Worm (Caenorhabditis elegans) whole organism, L1 larva: ENCODE results near the gene icln-1.

ENCODE experiments used
- C16A3.4 ChIP-seq: fragments of 150-350 bp; optimal IDR thresholded peaks from 2 replicates; lab custom pipeline; 2014; ENCODE audit warnings: missing biosample characterization, missing genetic modification characterization
- C34B4.2 ChIP-seq: sonication (generic microtip); optimal IDR thresholded peaks from 2 replicates; lab custom pipeline; 2017; ENCODE audit warnings: mild to moderate bottlenecking, missing genetic modification characterization, missing compliant biosample characterization
- Y116A8C.19 ChIP-seq: sonication (generic microtip); optimal IDR thresholded peaks from 2 replicates; lab custom pipeline; 2016; ENCODE audit warnings: missing compliant biosample characterization, missing genetic modification characterization, borderline replicate concordance
- blmp-1 ChIP-seq: fragments of 150-350 bp; optimal IDR thresholded peaks from 2 replicates; lab custom pipeline; 2014; ENCODE audit warnings: missing biosample characterization, missing genetic modification characterization
- ceh-8 ChIP-seq: fragments of 200-800 bp; sonication (Bioruptor generic); optimal IDR thresholded peaks from 2 replicates; lab custom pipeline; 2018; ENCODE audit warnings: mild to moderate bottlenecking, missing genetic modification characterization, moderate library complexity, missing compliant biosample characterization
- ceh-82 ChIP-seq, 3 experiments: fragments of 150-350 bp in 1 of 3; sonication (generic microtip) in 2 of 3; optimal IDR thresholded peaks; 2 replicates each; lab custom pipeline; 2014 to 2017; ENCODE audit warnings: missing biosample characterization in 3 of 3, missing genetic modification characterization in 3 of 3
- ceh-88 ChIP-seq: fragments of 200-800 bp; sonication (Bioruptor generic); IDR thresholded peaks from 2 replicates; pipeline ENCODE4 v1.3.6; 2022; ENCODE audit warnings: missing genetic modification characterization, missing compliant biosample characterization
- dpl-1 ChIP-seq, 3 experiments: fragments of 150-350 bp in 2 of 3; sonication (generic microtip) in 1 of 3; optimal IDR thresholded peaks; 2 replicates each; lab custom pipeline; 2014 to 2017; ENCODE audit warnings: missing biosample characterization in 3 of 3, missing genetic modification characterization in 3 of 3, missing genetic modification reagents in 3 of 3
- dsc-1 ChIP-seq: sonication (generic microtip); optimal IDR thresholded peaks from 2 replicates; lab custom pipeline; 2016; ENCODE audit warnings: mild to moderate bottlenecking, missing genetic modification characterization, missing compliant biosample characterization
- efl-1 ChIP-seq, 4 experiments: fragments of 150-350 bp; optimal IDR thresholded peaks in 3 of 4; peaks in 1 of 4; 1 replicate in 1 of 4; 2 replicates in 3 of 4; lab custom pipeline; 2014; ENCODE audit warnings: missing biosample characterization in 2 of 4, missing genetic modification characterization in 2 of 4, missing genetic modification reagents in 2 of 4
- egl-27 ChIP-seq, 2 experiments: fragments of 150-350 bp in 1 of 2; sonication (generic microtip); optimal IDR thresholded peaks; 3 replicates each; lab custom pipeline; 2017 to 2018; ENCODE audit warnings: missing biosample characterization in 2 of 2, missing genetic modification characterization in 2 of 2, missing genetic modification reagents in 2 of 2
- elt-2 ChIP-seq: sonication (generic microtip); optimal IDR thresholded peaks from 2 replicates; lab custom pipeline; 2016; ENCODE audit warnings: missing genetic modification characterization, mild to moderate bottlenecking, inconsistent platforms, missing compliant biosample characterization, missing genetic modification reagents
- elt-3 ChIP-seq, 6 experiments: fragments of 150-350 bp in 1 of 6; sonication (generic microtip); optimal IDR thresholded peaks; 2 replicates each; lab custom pipeline; 2017 to 2018; ENCODE audit warnings: missing biosample characterization in 6 of 6, missing genetic modification characterization in 6 of 6, inconsistent platforms in 1 of 6
- fkh-4 ChIP-seq: sonication (generic microtip); optimal IDR thresholded peaks from 2 replicates; lab custom pipeline; 2016; ENCODE audit warnings: missing compliant biosample characterization, missing genetic modification characterization, borderline replicate concordance
- fos-1 ChIP-seq: fragments of 150-350 bp; optimal IDR thresholded peaks from 2 replicates; lab custom pipeline; 2014; ENCODE audit warnings: missing biosample characterization, missing genetic modification characterization
- grh-1 ChIP-seq: fragments of 200-800 bp; sonication (Bioruptor generic); IDR thresholded peaks from 2 replicates; pipeline ENCODE4 v1.3.6; 2022; ENCODE audit warnings: missing genetic modification reagents, missing genetic modification characterization, missing compliant biosample characterization
- lin-13 ChIP-seq: fragments of 150-350 bp; optimal IDR thresholded peaks from 2 replicates; lab custom pipeline; 2014; ENCODE audit warnings: missing biosample characterization, missing genetic modification reagents, missing genetic modification characterization
- lin-14 ChIP-seq: fragments of 200-800 bp; sonication (Bioruptor generic); optimal IDR thresholded peaks from 2 replicates; lab custom pipeline; 2018; ENCODE audit warnings: mild to moderate bottlenecking, missing genetic modification characterization, moderate library complexity, missing compliant biosample characterization
- lin-35 ChIP-seq, 2 experiments: fragments of 150-350 bp; optimal IDR thresholded peaks; 2 replicates each; lab custom pipeline; 2014; ENCODE audit warnings: missing biosample characterization in 2 of 2, missing genetic modification characterization in 2 of 2, missing genetic modification reagents in 2 of 2
- lin-39 ChIP-seq: fragments of 150-350 bp; optimal IDR thresholded peaks from 2 replicates; lab custom pipeline; 2014; ENCODE audit warnings: missing biosample characterization, missing genetic modification reagents, missing genetic modification characterization
- lir-3 ChIP-seq: sonication (generic microtip); optimal IDR thresholded peaks from 2 replicates; lab custom pipeline; 2016; ENCODE audit warnings: mild to moderate bottlenecking, missing genetic modification characterization, moderate library complexity, missing compliant biosample characterization; ENCODE audit not compliant: poor library complexity
- lsy-2 ChIP-seq, 2 experiments: fragments of 150-350 bp; optimal IDR thresholded peaks; 2 replicates each; lab custom pipeline; 2014; ENCODE audit warnings: missing biosample characterization in 2 of 2, missing genetic modification characterization in 2 of 2
- mdl-1 ChIP-seq, 2 experiments: fragments of 150-350 bp; optimal IDR thresholded peaks; 2 replicates each; lab custom pipeline; 2014 to 2017; ENCODE audit warnings: missing biosample characterization in 2 of 2, missing genetic modification characterization in 2 of 2, inconsistent platforms in 1 of 2
- mef-2 ChIP-seq: fragments of 150-350 bp; optimal IDR thresholded peaks from 2 replicates; lab custom pipeline; 2014; ENCODE audit warnings: missing biosample characterization, missing genetic modification characterization
- mep-1 ChIP-seq: fragments of 150-350 bp; optimal IDR thresholded peaks from 2 replicates; lab custom pipeline; 2014; ENCODE audit warnings: missing biosample characterization, missing genetic modification characterization
- nhr-20 ChIP-seq: sonication (generic microtip); optimal IDR thresholded peaks from 2 replicates; lab custom pipeline; 2016; ENCODE audit warnings: mild to moderate bottlenecking, missing genetic modification characterization, missing compliant biosample characterization
- nhr-237 ChIP-seq: fragments of 150-350 bp; optimal IDR thresholded peaks from 2 replicates; lab custom pipeline; 2014; ENCODE audit warnings: missing biosample characterization, missing genetic modification characterization
- nhr-28 ChIP-seq: fragments of 150-350 bp; optimal IDR thresholded peaks from 2 replicates; lab custom pipeline; 2014; ENCODE audit warnings: missing biosample characterization, missing genetic modification characterization
- nhr-47 ChIP-seq: sonication (generic microtip); optimal IDR thresholded peaks from 2 replicates; lab custom pipeline; 2016; ENCODE audit warnings: mild to moderate bottlenecking, missing genetic modification characterization, moderate library complexity, missing compliant biosample characterization
- nhr-71 ChIP-seq: sonication (generic microtip); optimal IDR thresholded peaks from 2 replicates; lab custom pipeline; 2016; ENCODE audit warnings: mild to moderate bottlenecking, missing genetic modification characterization, moderate library complexity, missing compliant biosample characterization
- nhr-77 ChIP-seq: fragments of 150-350 bp; optimal IDR thresholded peaks from 2 replicates; lab custom pipeline; 2014; ENCODE audit warnings: missing biosample characterization, missing genetic modification characterization
- nhr-84 ChIP-seq: sonication (generic microtip); optimal IDR thresholded peaks from 2 replicates; lab custom pipeline; 2017; ENCODE audit warnings: missing biosample characterization, missing genetic modification characterization
- nhr-85 ChIP-seq: sonication (generic microtip); peaks from one replicate; lab custom pipeline; 2016; ENCODE audit warnings: missing genetic modification characterization, inconsistent platforms, missing compliant biosample characterization
- nhr-90 ChIP-seq: sonication (generic microtip); optimal IDR thresholded peaks from 2 replicates; lab custom pipeline; 2016; ENCODE audit warnings: mild to moderate bottlenecking, missing genetic modification characterization, missing compliant biosample characterization; ENCODE audit not compliant: poor library complexity
- pax-3 ChIP-seq: fragments of 200-800 bp; sonication (Bioruptor generic); optimal IDR thresholded peaks from 2 replicates; lab custom pipeline; 2018; ENCODE audit warnings: mild to moderate bottlenecking, missing genetic modification characterization, moderate library complexity, missing compliant biosample characterization
- pqm-1 ChIP-seq: sonication (generic microtip); optimal IDR thresholded peaks from 3 replicates; lab custom pipeline; 2017; ENCODE audit warnings: missing biosample characterization, missing genetic modification characterization
- rnt-1 ChIP-seq: sonication (generic microtip); optimal IDR thresholded peaks from 2 replicates; lab custom pipeline; 2016; ENCODE audit warnings: mild to moderate bottlenecking, missing genetic modification characterization, moderate library complexity, missing compliant biosample characterization
- skn-1 ChIP-seq: fragments of 150-350 bp; optimal IDR thresholded peaks from 2 replicates; lab custom pipeline; 2014; ENCODE audit warnings: missing biosample characterization, missing genetic modification characterization
- snpc-4 ChIP-seq: fragments of 150-350 bp; optimal IDR thresholded peaks from 2 replicates; lab custom pipeline; 2014; ENCODE audit warnings: missing biosample characterization, missing genetic modification characterization
- snu-23 ChIP-seq: sonication (generic microtip); optimal IDR thresholded peaks from 2 replicates; lab custom pipeline; 2016; ENCODE audit warnings: missing genetic modification characterization, missing compliant biosample characterization
- swsn-7 ChIP-seq: sonication (generic microtip); optimal IDR thresholded peaks from 2 replicates; lab custom pipeline; 2016; ENCODE audit warnings: missing genetic modification characterization, missing compliant biosample characterization
- tbx-2 ChIP-seq: sonication (generic microtip); optimal IDR thresholded peaks from 2 replicates; lab custom pipeline; 2016; ENCODE audit warnings: missing genetic modification characterization, missing compliant biosample characterization
- unc-30 ChIP-seq: sonication (generic microtip); optimal IDR thresholded peaks from 2 replicates; lab custom pipeline; 2017; ENCODE audit warnings: missing biosample characterization, missing genetic modification characterization
- vab-15 ChIP-seq: sonication (generic microtip); optimal IDR thresholded peaks from 2 replicates; lab custom pipeline; 2017; ENCODE audit warnings: missing genotype, mild to moderate bottlenecking, missing genetic modification characterization, missing compliant biosample characterization
- xbp-1 ChIP-seq: sonication (generic microtip); optimal IDR thresholded peaks from 2 replicates; lab custom pipeline; 2016; ENCODE audit warnings: missing genetic modification characterization, missing compliant biosample characterization

icln-1 gene

ce11 chrIV:9121545-9121944 lies 26.1 kb upstream of the icln-1 start:
- TF ChIP-seq pqm-1 (tag; lab: Kevin White, UChicago) (no peak), unc-30 (tag; lab: Kevin White, UChicago) (no peak), lin-13 (GFP tag; lab: Kevin White, UChicago) (peak; percentile 58), Y116A8C.19 (tag; lab: Kevin White, UChicago) (no peak), lin-35 (GFP tag; optimal IDR thresholded peaks at IDR 0.05; lab: Kevin White, UChicago) (peak; percentile 33 to 48), skn-1 (peak; percentile 43), ceh-88 (GFP tag; lab: Robert Waterston, UW) (no peak), efl-1 (optimal IDR thresholded peaks at IDR 0.05; lab: Kevin White, UChicago) (peak; percentile 56 to 65), efl-1 (GFP tag; optimal IDR thresholded peaks at IDR 0.05 in 1 of 2; lab: Kevin White, UChicago) (no peak), tbx-2 (tag; lab: Kevin White, UChicago) (peak; percentile 57), grh-1 (0 out of 2 replicates have a peak, but pooled peaks have one; percentile 37), nhr-47 (peak; percentile 40), nhr-77 (tag; lab: Kevin White, UChicago) (peak; percentile 27), egl-27 (tag; optimal IDR thresholded peaks at IDR 0.05; lab: Kevin White, UChicago) (no peak), nhr-84 (tag; lab: Kevin White, UChicago) (no peak), vab-15 (no peak), pax-3 (tag; lab: Kevin White, UChicago) (no peak), fkh-4 (tag; lab: Kevin White, UChicago) (no peak), mef-2 (tag; lab: Kevin White, UChicago) (no peak), nhr-71 (tag; lab: Kevin White, UChicago) (peak; percentile 77), lin-14 (GFP tag; lab: Kevin White, UChicago) (peak; percentile 94), ceh-82 (tag; optimal IDR thresholded peaks at IDR 0.05; lab: Kevin White, UChicago) (peak in 2 of 3 experiments; percentile 8 to 25), ceh-8 (GFP tag; lab: Kevin White, UChicago) (no peak), fos-1 (tag; lab: Kevin White, UChicago) (peak; percentile 17), nhr-237 (tag; lab: Kevin White, UChicago) (peak; percentile 5), blmp-1 (peak; percentile 75), nhr-90 (peak; percentile 41), dsc-1 (tag; lab: Kevin White, UChicago) (no peak), lir-3 (tag; lab: Kevin White, UChicago) (no peak), lsy-2 (tag; optimal IDR thresholded peaks at IDR 0.05; lab: Kevin White, UChicago) (peak; percentile 27 to 64), C34B4.2 (tag; lab: Kevin White, UChicago) (no peak), lin-39 (tag; lab: Kevin White, UChicago) (no peak), nhr-85 (peak; percentile 88), snpc-4 (tag; lab: Kevin White, UChicago) (no peak), rnt-1 (tag; lab: Kevin White, UChicago) (peak; percentile 57), dpl-1 (GFP tag; optimal IDR thresholded peaks at IDR 0.05; lab: Kevin White, UChicago) (no peak), xbp-1 (tag; lab: Kevin White, UChicago) (peak; percentile 37), elt-2 (tag; lab: Kevin White, UChicago) (no peak), snu-23 (GFP tag; lab: Kevin White, UChicago) (peak; percentile 66), elt-3 (tag; optimal IDR thresholded peaks at IDR 0.05; lab: Kevin White, UChicago) (peak in 3 of 6 experiments; percentile 14 to 21 (median 19)), C16A3.4 (tag; lab: Kevin White, UChicago) (peak; percentile 51), mdl-1 (tag; optimal IDR thresholded peaks at IDR 0.05; lab: Kevin White, UChicago) (peak in 1 of 2 experiments; percentile 74), nhr-28 (tag; lab: Kevin White, UChicago) (no peak), swsn-7 (peak; percentile 48), mep-1 (tag; lab: Kevin White, UChicago) (peak; percentile 72), nhr-20 (tag; lab: Kevin White, UChicago) (peak; percentile 64)
